Fruit fly (Drosophila melanogaster) whole organism, wandering third instar larva: ENCODE measurements around the gene Bgb.
A peak's percentile ranks its signal among the peaks of the same experiment; 100 is the strongest.

Experiments used
- Abd-B ChIP-seq: fragments of >200 bp; optimal IDR thresholded peaks from 2 replicates; lab custom pipeline; 2017; ENCODE audit warnings: missing biosample characterization, missing genetic modification characterization
- CG32264 ChIP-seq: fragments of 200-800 bp; sonication (Bioruptor generic); optimal IDR thresholded peaks from 2 replicates; lab custom pipeline; 2016; ENCODE audit warnings: missing biosample characterization, missing genetic modification characterization
- Dif ChIP-seq: fragments of 200-275, 200-300 bp; sonication (Bioruptor generic); optimal IDR thresholded peaks from 2 replicates; lab custom pipeline; 2018; ENCODE audit warnings: missing biosample characterization, missing genetic modification characterization; ENCODE audit not compliant: partially characterized antibody
- GATAd ChIP-seq: sonication (Bioruptor generic); optimal IDR thresholded peaks from 2 replicates; lab custom pipeline; 2016; ENCODE audit warnings: missing biosample characterization, missing genetic modification characterization
- HLH106 ChIP-seq: fragments of 200-800 bp; optimal IDR thresholded peaks from 3 replicates; lab custom pipeline; 2019; ENCODE audit warnings: missing biosample characterization, mild to moderate bottlenecking, missing genetic modification characterization, moderate library complexity
- Hnf4 ChIP-seq: fragments of 200-800 bp; sonication (Bioruptor generic); optimal IDR thresholded peaks from 2 replicates; lab custom pipeline; 2016; ENCODE audit warnings: missing biosample characterization, mild to moderate bottlenecking, missing genetic modification characterization
- Hr78 ChIP-seq: fragments of >200 bp; optimal IDR thresholded peaks from 2 replicates; lab custom pipeline; 2017; ENCODE audit warnings: missing biosample characterization, missing genetic modification characterization
- Hr83 ChIP-seq: fragments of 200-300 bp; sonication (Bioruptor generic); optimal IDR thresholded peaks from 2 replicates; lab custom pipeline; 2016; ENCODE audit warnings: missing biosample characterization, mild to moderate bottlenecking, missing genetic modification characterization, moderate library complexity; ENCODE audit not compliant: poor library complexity, severe bottlenecking
- Jra ChIP-seq: sonication (Bioruptor generic); optimal IDR thresholded peaks from 2 replicates; lab custom pipeline; 2016; ENCODE audit warnings: missing biosample characterization, missing genetic modification characterization
- Mio ChIP-seq: sonication (Bioruptor generic); optimal IDR thresholded peaks from 2 replicates; lab custom pipeline; 2016; ENCODE audit warnings: missing biosample characterization, missing genetic modification characterization
- Myc ChIP-seq: fragments of >200 bp; optimal IDR thresholded peaks from 2 replicates; lab custom pipeline; 2017
- N ChIP-seq: fragments of >200 bp; optimal IDR thresholded peaks from 2 replicates; lab custom pipeline; 2018; ENCODE audit warnings: missing biosample characterization, missing external identifiers, missing genetic modification characterization
- OdsH ChIP-seq: fragments of 200-800 bp; sonication (Bioruptor generic); optimal IDR thresholded peaks from 2 replicates; lab custom pipeline; 2016; ENCODE audit warnings: missing biosample characterization, mild to moderate bottlenecking, missing genetic modification characterization
- Rel ChIP-seq, 2 experiments: fragments of 200-800 bp; sonication (Bioruptor generic) in 1 of 2; optimal IDR thresholded peaks; 2 replicates in 1 of 2; 3 replicates in 1 of 2; lab custom pipeline; 2016 to 2019; ENCODE audit warnings: mild to moderate bottlenecking in 2 of 2, missing biosample characterization in 2 of 2, missing genetic modification characterization in 2 of 2, moderate library complexity in 1 of 2
- Sp1 ChIP-seq: fragments of 200-800 bp; sonication (Bioruptor generic); optimal IDR thresholded peaks from 3 replicates; lab custom pipeline; 2019; ENCODE audit warnings: missing biosample characterization, mild to moderate bottlenecking, missing genetic modification characterization, moderate library complexity
- Vsx2 ChIP-seq: fragments of 200-300, 225-300 bp; sonication (Bioruptor generic); optimal IDR thresholded peaks from 2 replicates; lab custom pipeline; 2018; ENCODE audit warnings: missing biosample characterization, missing genetic modification characterization; ENCODE audit not compliant: partially characterized antibody
- br ChIP-seq: fragments of 200-800 bp; sonication (Bioruptor generic); optimal IDR thresholded peaks from 2 replicates; lab custom pipeline; 2016; ENCODE audit warnings: missing biosample characterization, missing genetic modification characterization
- dsf ChIP-seq: sonication (Bioruptor generic); optimal IDR thresholded peaks from 2 replicates; lab custom pipeline; 2016; ENCODE audit warnings: missing biosample characterization, missing genetic modification characterization, borderline replicate concordance
- ey ChIP-seq: fragments of 200-800 bp; sonication (Bioruptor generic); optimal IDR thresholded peaks from 2 replicates; lab custom pipeline; 2016; ENCODE audit warnings: missing biosample characterization, missing genetic modification characterization
- foxo ChIP-seq, 2 experiments: fragments of 200-800 bp; sonication (Bioruptor generic); optimal IDR thresholded peaks; 2 replicates in 1 of 2; 3 replicates in 1 of 2; lab custom pipeline; 2016 to 2017; ENCODE audit warnings: missing biosample characterization in 2 of 2, missing genetic modification characterization in 2 of 2
- fru ChIP-seq: fragments of 200-800 bp; sonication (Bioruptor generic); optimal IDR thresholded peaks from 3 replicates; lab custom pipeline; 2016; ENCODE audit warnings: missing biosample characterization, mild to moderate bottlenecking, missing genetic modification characterization
- lola ChIP-seq: fragments of >200 bp; optimal IDR thresholded peaks from 2 replicates; lab custom pipeline; 2017; ENCODE audit warnings: missing biosample characterization, missing genetic modification characterization
- psq ChIP-seq: fragments of 200-800 bp; sonication (Bioruptor generic); optimal IDR thresholded peaks from 3 replicates; lab custom pipeline; 2017; ENCODE audit warnings: missing biosample characterization, mild to moderate bottlenecking, missing genetic modification characterization, moderate library complexity
- rgr ChIP-seq: fragments of 200-800 bp; sonication (Bioruptor generic); optimal IDR thresholded peaks from 3 replicates; lab custom pipeline; 2016; ENCODE audit warnings: missing biosample characterization, mild to moderate bottlenecking, missing genetic modification characterization
- sage ChIP-seq: fragments of 200-800 bp; sonication (Bioruptor generic); optimal IDR thresholded peaks from 2 replicates; lab custom pipeline; 2016; ENCODE audit warnings: missing biosample characterization, mild to moderate bottlenecking, missing genetic modification characterization
- sv ChIP-seq: fragments of 200-800 bp; sonication (Bioruptor generic); optimal IDR thresholded peaks from 3 replicates; lab custom pipeline; 2016; ENCODE audit warnings: missing biosample characterization, missing genetic modification characterization
- tai ChIP-seq: sonication (Bioruptor generic); optimal IDR thresholded peaks from 2 replicates; lab custom pipeline; 2016; ENCODE audit warnings: missing biosample characterization, missing genetic modification characterization
- woc ChIP-seq: sonication (Bioruptor generic); optimal IDR thresholded peaks from 2 replicates; lab custom pipeline; 2016; ENCODE audit warnings: missing biosample characterization, mild to moderate bottlenecking, missing genetic modification characterization

Gene Bgb

dm6 chr3L:1647276-1647919 lies 7.9 kb downstream of the Bgb start, which contains the start of the genes CG17249 and Bro:
TSS of gene CG17249 (minus strand) at chr3L:1647464.
TSS of gene Bro (plus strand) at chr3L:1647869.
- TF ChIP-seq Myc (lab: Kevin White, UChicago): peak; percentile 51
- no peak for TF ChIP-seq Sp1 (GFP tag; lab: Kevin White, UChicago)
- peak; percentile 67 for TF ChIP-seq rgr
- TF ChIP-seq Mio (GFP tag; lab: Kevin White, UChicago): no peak
- peak; percentile 16 for TF ChIP-seq OdsH
- peak; percentile 25 for TF ChIP-seq Dif (GFP tag; lab: Kevin White, UChicago)
- TF ChIP-seq Abd-B (GFP tag; lab: Kevin White, UChicago): no peak
- no peak for TF ChIP-seq HLH106 (tag; lab: Kevin White, UChicago)
- peak; percentile 86 for TF ChIP-seq Hr83 (GFP tag; lab: Kevin White, UChicago)
- TF ChIP-seq Hnf4 (GFP tag; lab: Kevin White, UChicago): peak; percentile 80
- peak; percentile 38 for TF ChIP-seq sv (GFP tag; lab: Kevin White, UChicago)
- peak; percentile 37 for TF ChIP-seq ey (GFP tag; lab: Kevin White, UChicago)
- peak; percentile 2 for TF ChIP-seq psq (GFP tag; lab: Kevin White, UChicago)
- TF ChIP-seq foxo (GFP tag; optimal IDR thresholded peaks at IDR 0.05; lab: Kevin White, UChicago): peak in 1 of 2 experiments; percentile 44
- TF ChIP-seq N: no peak

- TF ChIP-seq sage (GFP tag; lab: Kevin White, UChicago): no peak
- no peak for TF ChIP-seq Hr78 (GFP tag; lab: Kevin White, UChicago)
- no peak for TF ChIP-seq Rel (GFP tag; optimal IDR thresholded peaks at IDR 0.05; lab: Kevin White, UChicago)
- TF ChIP-seq Rel (tag; optimal IDR thresholded peaks at IDR 0.05; lab: Kevin White, UChicago): no peak
- TF ChIP-seq Dif (GFP tag; lab: Kevin White, UChicago): peak; percentile 10
- no peak for TF ChIP-seq CG32264 (GFP tag; lab: Kevin White, UChicago)
Observed at dm6 chr3L:1648690-1649355, 9.3 kb downstream of the Bgb start, which contains the start of gene CG13920. TSS of gene CG13920 (plus strand) at chr3L:1648944.

dm6 chr3L:1649363-1649762 lies 9.9 kb downstream of the Bgb start:
- TF ChIP-seq Vsx2 (GFP tag; lab: Kevin White, UChicago): no peak
- TF ChIP-seq Hr78 (GFP tag; lab: Kevin White, UChicago): no peak
- no peak for TF ChIP-seq Rel (GFP tag; optimal IDR thresholded peaks at IDR 0.05; lab: Kevin White, UChicago)
- TF ChIP-seq Rel (tag; optimal IDR thresholded peaks at IDR 0.05; lab: Kevin White, UChicago): no peak
- TF ChIP-seq tai (GFP tag; lab: Kevin White, UChicago): no peak
- no peak for TF ChIP-seq br (GFP tag; lab: Kevin White, UChicago)
- no peak for TF ChIP-seq dsf
- TF ChIP-seq sage (GFP tag; lab: Kevin White, UChicago): no peak
- no peak for TF ChIP-seq lola (GFP tag; lab: Kevin White, UChicago)
- TF ChIP-seq Sp1 (GFP tag; lab: Kevin White, UChicago): no peak

dm6 chr3L:1652700-1653200 lies 13.2 kb downstream of the Bgb start, which contains the start of the genes CG7970 and Vta1:
TSS of gene CG7970 (plus strand) at chr3L:1652750.
TSS of gene Vta1 (minus strand) at chr3L:1652900.
- TF ChIP-seq OdsH (no peak), Hr83 (GFP tag; lab: Kevin White, UChicago) (peak; percentile 35)

- TF ChIP-seq N (no peak), lola (GFP tag; lab: Kevin White, UChicago) (no peak), psq (GFP tag; lab: Kevin White, UChicago) (no peak), Dif (GFP tag; lab: Kevin White, UChicago) (no peak), foxo (GFP tag; optimal IDR thresholded peaks at IDR 0.05; lab: Kevin White, UChicago) (no peak), Rel (GFP tag; optimal IDR thresholded peaks at IDR 0.05; lab: Kevin White, UChicago) (no peak), Rel (tag; optimal IDR thresholded peaks at IDR 0.05; lab: Kevin White, UChicago) (no peak), fru (GFP tag; lab: Kevin White, UChicago) (no peak), Mio (GFP tag; lab: Kevin White, UChicago) (no peak), Vsx2 (GFP tag; lab: Kevin White, UChicago) (no peak), GATAd (GFP tag; lab: Kevin White, UChicago) (no peak), woc (GFP tag; lab: Kevin White, UChicago) (no peak), Jra (GFP tag; lab: Kevin White, UChicago) (no peak)
Observed at dm6 chr3L:1653752-1654151, 14.2 kb downstream of the Bgb start.
